Fruit fly (Drosophila melanogaster) whole organism, prepupa: Measurements from ENCODE around the gene CG11760.

Source experiments
- CG10631 ChIP-seq: fragments of 200-800 bp; sonication (Bioruptor generic); optimal IDR thresholded peaks from 2 replicates; lab custom pipeline; 2016; ENCODE audit warnings: missing biosample characterization, missing genetic modification characterization
- CG10669 ChIP-seq: fragments of 200-800 bp; sonication (Bioruptor generic); optimal IDR thresholded peaks from 3 replicates; lab custom pipeline; 2018; ENCODE audit warnings: missing biosample characterization, mild to moderate bottlenecking, missing genetic modification characterization, moderate library complexity
- CG11294 ChIP-seq: fragments of 200-800 bp; sonication (Bioruptor generic); IDR thresholded peaks from 2 replicates; pipeline ENCODE4 v1.3.6; 2022; ENCODE audit warnings: missing biosample characterization, missing genetic modification characterization
- CG15336 ChIP-seq: fragments of 200-800 bp; sonication (Bioruptor generic); IDR thresholded peaks from 2 replicates; pipeline ENCODE4 v1.3.6; 2022; ENCODE audit warnings: missing biosample characterization, missing genetic modification characterization
- CG1621 ChIP-seq: fragments of 200-800 bp; sonication (Bioruptor generic); optimal IDR thresholded peaks from 3 replicates; lab custom pipeline; 2018; ENCODE audit warnings: missing biosample characterization, mild to moderate bottlenecking, missing genetic modification characterization
- CG3032 ChIP-seq: fragments of 200-800 bp; optimal IDR thresholded peaks from 2 replicates; lab custom pipeline; 2019; ENCODE audit warnings: missing biosample characterization, mild to moderate bottlenecking, missing genetic modification characterization, moderate library complexity
- CG31627 ChIP-seq: fragments of 200-800 bp; sonication (Bioruptor generic); optimal IDR thresholded peaks from 3 replicates; lab custom pipeline; 2016; ENCODE audit warnings: missing biosample characterization, missing genetic modification characterization
- CG34406 ChIP-seq: fragments of 200-800 bp; sonication (Bioruptor generic); optimal IDR thresholded peaks from 3 replicates; lab custom pipeline; 2016; ENCODE audit warnings: missing biosample characterization, missing genetic modification characterization
- CG6163 ChIP-seq: fragments of 200-800 bp; sonication (Bioruptor generic); IDR thresholded peaks from 3 replicates; pipeline ENCODE4 v1.3.6; 2022; ENCODE audit warnings: missing biosample characterization, missing genetic modification characterization
- CG6792 ChIP-seq: fragments of 200-800 bp; sonication (Bioruptor generic); optimal IDR thresholded peaks from 3 replicates; lab custom pipeline; 2016; ENCODE audit warnings: missing biosample characterization, missing genetic modification characterization
- CG6808 ChIP-seq: fragments of 200-800 bp; sonication (Bioruptor generic); optimal IDR thresholded peaks from 3 replicates; lab custom pipeline; 2017; ENCODE audit warnings: missing biosample characterization, missing genetic modification characterization, mild to moderate bottlenecking, moderate library complexity, missing genetic modification reagents
- CG7368 ChIP-seq: fragments of 200-800 bp; sonication (Bioruptor generic); optimal IDR thresholded peaks from 3 replicates; lab custom pipeline; 2016; ENCODE audit warnings: missing biosample characterization, missing genetic modification characterization
- CG8119 ChIP-seq: fragments of 200-800 bp; sonication (Bioruptor generic); IDR thresholded peaks from 3 replicates; pipeline ENCODE4 v1.3.6; 2022; ENCODE audit warnings: missing biosample characterization, missing genetic modification characterization
- CG8319 ChIP-seq: fragments of 200-800 bp; sonication (Bioruptor generic); optimal IDR thresholded peaks from 3 replicates; lab custom pipeline; 2016; ENCODE audit warnings: missing biosample characterization, missing genetic modification characterization
- CG8632 ChIP-seq: fragments of 200-800 bp; sonication (Bioruptor generic); optimal IDR thresholded peaks from 3 replicates; lab custom pipeline; 2016; ENCODE audit warnings: missing biosample characterization, missing genetic modification characterization
- CG9139 ChIP-seq: fragments of 200-800 bp; sonication (Bioruptor generic); optimal IDR thresholded peaks from 3 replicates; lab custom pipeline; 2017; ENCODE audit warnings: missing biosample characterization, mild to moderate bottlenecking, missing genetic modification characterization
- Eip75B ChIP-seq: fragments of 200-800 bp; sonication (Bioruptor generic); optimal IDR thresholded peaks from 3 replicates; lab custom pipeline; 2016; ENCODE audit warnings: missing biosample characterization, missing genetic modification characterization
- Eip93F ChIP-seq: fragments of 200-800 bp; sonication (Bioruptor generic); optimal IDR thresholded peaks from 2 replicates; lab custom pipeline; 2016; ENCODE audit warnings: missing biosample characterization, mild to moderate bottlenecking, missing genetic modification characterization
- Ets21C ChIP-seq: fragments of 200-800 bp; sonication (Bioruptor generic); optimal IDR thresholded peaks from 3 replicates; lab custom pipeline; 2016; ENCODE audit warnings: missing biosample characterization, missing genetic modification characterization
- Ets96B ChIP-seq: fragments of 200-800 bp; optimal IDR thresholded peaks from 2 replicates; lab custom pipeline; 2019; ENCODE audit warnings: missing biosample characterization, mild to moderate bottlenecking, missing genetic modification characterization, moderate library complexity
- Gug ChIP-seq: fragments of 200-800 bp; sonication (Bioruptor generic); IDR thresholded peaks from 2 replicates; pipeline ENCODE4 v1.3.6; 2022; ENCODE audit warnings: missing biosample characterization, missing genetic modification characterization
- Hr38 ChIP-seq: sonication (Bioruptor generic); optimal IDR thresholded peaks from 2 replicates; lab custom pipeline; 2016; ENCODE audit warnings: missing biosample characterization, missing genetic modification characterization
- Hr39 ChIP-seq: fragments of 200-800 bp; sonication (Bioruptor generic); optimal IDR thresholded peaks from 2 replicates; lab custom pipeline; 2016; ENCODE audit warnings: missing biosample characterization, missing genetic modification characterization
- Lpt ChIP-seq: fragments of 200-800 bp; sonication (Bioruptor generic); optimal IDR thresholded peaks from 3 replicates; lab custom pipeline; 2016; ENCODE audit warnings: missing biosample characterization, missing genetic modification characterization
- Met ChIP-seq: fragments of 200-800 bp; sonication (Bioruptor generic); optimal IDR thresholded peaks from 3 replicates; lab custom pipeline; 2016; ENCODE audit warnings: missing biosample characterization, missing genetic modification characterization
- OdsH ChIP-seq: fragments of 200-800 bp; sonication (Bioruptor generic); optimal IDR thresholded peaks from 3 replicates; lab custom pipeline; 2016; ENCODE audit warnings: missing biosample characterization, missing genetic modification characterization
- Smox ChIP-seq: fragments of 200-800 bp; sonication (Bioruptor generic); optimal IDR thresholded peaks from 3 replicates; lab custom pipeline; 2016; ENCODE audit warnings: missing biosample characterization, missing genetic modification characterization
- Sox102F ChIP-seq: fragments of 200-800 bp; sonication (Bioruptor generic); optimal IDR thresholded peaks from 2 replicates; lab custom pipeline; 2016; ENCODE audit warnings: missing biosample characterization, mild to moderate bottlenecking, missing genetic modification characterization
- Sox14 ChIP-seq: fragments of 200-800 bp; sonication (Bioruptor generic); optimal IDR thresholded peaks from 3 replicates; lab custom pipeline; 2016; ENCODE audit warnings: missing biosample characterization, missing genetic modification characterization
- Sox15 ChIP-seq: fragments of 200-800 bp; sonication (Bioruptor generic); optimal IDR thresholded peaks from 3 replicates; lab custom pipeline; 2016; ENCODE audit warnings: missing biosample characterization, missing genetic modification characterization
- dac ChIP-seq: fragments of 200-800 bp; sonication (Bioruptor generic); optimal IDR thresholded peaks from 2 replicates; lab custom pipeline; 2017; ENCODE audit warnings: missing biosample characterization, mild to moderate bottlenecking, missing genetic modification characterization
- eg ChIP-seq: fragments of 200-800 bp; sonication (Bioruptor generic); IDR thresholded peaks from 3 replicates; pipeline ENCODE4 v1.3.6; 2022; ENCODE audit warnings: missing biosample characterization, missing genetic modification characterization
- esn ChIP-seq: fragments of 200-800 bp; sonication (Bioruptor generic); optimal IDR thresholded peaks from 2 replicates; lab custom pipeline; 2016; ENCODE audit warnings: missing biosample characterization, mild to moderate bottlenecking, missing genetic modification characterization, moderate library complexity
- fd85E ChIP-seq: fragments of 200-800 bp; sonication (Bioruptor generic); optimal IDR thresholded peaks from 3 replicates; lab custom pipeline; 2016; ENCODE audit warnings: missing biosample characterization, missing genetic modification characterization
- fkh ChIP-seq: fragments of 200-800 bp; sonication (Bioruptor generic); optimal IDR thresholded peaks from 3 replicates; lab custom pipeline; 2017; ENCODE audit warnings: missing biosample characterization, mild to moderate bottlenecking, missing genetic modification characterization, moderate library complexity
- lz ChIP-seq: fragments of 200-800 bp; sonication (Bioruptor generic); optimal IDR thresholded peaks from 3 replicates; lab custom pipeline; 2016; ENCODE audit warnings: missing biosample characterization, missing genetic modification characterization
- net ChIP-seq: fragments of 200-800 bp; sonication (Bioruptor generic); optimal IDR thresholded peaks from 3 replicates; lab custom pipeline; 2016; ENCODE audit warnings: missing biosample characterization, missing genetic modification characterization
- pdm3 ChIP-seq: fragments of 200-800 bp; sonication (Bioruptor generic); optimal IDR thresholded peaks from 3 replicates; lab custom pipeline; 2016; ENCODE audit warnings: missing biosample characterization, missing genetic modification characterization
- salr ChIP-seq, 2 experiments: fragments of 200-800 bp; sonication (Bioruptor generic); optimal IDR thresholded peaks; 3 replicates each; lab custom pipeline; 2016 to 2018; ENCODE audit warnings: missing biosample characterization in 2 of 2, missing genetic modification characterization in 2 of 2, mild to moderate bottlenecking in 1 of 2
- ss ChIP-seq, 2 experiments: fragments of 200-800 bp; sonication (Bioruptor generic); optimal IDR thresholded peaks; 2 replicates in 1 of 2; 3 replicates in 1 of 2; lab custom pipeline; 2017 to 2018; ENCODE audit warnings: mild to moderate bottlenecking in 2 of 2, missing biosample characterization in 2 of 2, missing genetic modification characterization in 2 of 2, moderate library complexity in 1 of 2
- svp ChIP-seq: fragments of 200-800 bp; sonication (Bioruptor generic); peaks from one replicate; lab custom pipeline; 2016; ENCODE audit warnings: missing biosample characterization, missing genetic modification characterization
- topi ChIP-seq: fragments of 200-800 bp; sonication (Bioruptor generic); optimal IDR thresholded peaks from 3 replicates; lab custom pipeline; 2016; ENCODE audit warnings: missing biosample characterization, missing genetic modification characterization
- vri ChIP-seq: fragments of 200-800 bp; sonication (Bioruptor generic); optimal IDR thresholded peaks from 3 replicates; lab custom pipeline; 2016; ENCODE audit warnings: missing biosample characterization, mild to moderate bottlenecking, missing genetic modification characterization

CG11760 gene

DNA sequence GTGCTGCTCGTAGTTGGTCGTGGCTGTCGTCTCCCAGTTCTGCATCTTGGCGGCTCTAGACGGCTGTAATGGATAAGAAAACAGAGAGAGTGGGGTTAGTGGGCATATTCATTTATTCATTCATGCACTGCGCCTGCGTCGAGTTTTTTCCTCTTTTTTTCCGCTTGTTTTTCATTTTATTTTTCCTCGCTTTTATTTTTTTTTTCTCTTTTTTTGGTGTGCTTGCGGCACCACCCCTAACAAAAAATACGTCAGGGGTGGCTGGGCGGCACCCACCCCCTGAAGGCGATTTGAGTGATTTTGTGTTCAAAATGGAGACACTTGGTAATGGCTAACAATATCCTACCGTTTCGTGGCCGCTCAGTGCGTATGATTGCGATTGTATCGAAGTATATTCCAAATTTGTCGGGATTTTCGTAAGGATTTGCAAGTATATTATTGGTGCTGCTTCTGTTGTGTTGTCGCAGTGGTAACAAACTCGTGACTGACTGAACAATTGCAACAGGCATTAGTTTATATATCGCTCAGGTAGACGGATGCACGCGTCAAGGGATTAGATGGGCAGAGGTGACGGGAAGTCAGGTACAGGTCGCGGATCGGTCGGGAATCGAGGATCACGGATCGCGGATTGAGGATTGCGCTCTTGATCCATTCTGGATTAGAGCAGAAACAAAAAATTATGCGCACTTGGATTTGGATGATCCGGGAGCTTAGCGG lies 24.7 kb upstream of the CG11760 start (continued):
- TF ChIP-seq CG6163 (peak; percentile 98), CG8319 (GFP tag; lab: Kevin White, UChicago) (peak; percentile 35), Eip93F (GFP tag; lab: Kevin White, UChicago) (no peak), Smox (GFP tag; lab: Kevin White, UChicago) (no peak), OdsH (GFP tag; lab: Kevin White, UChicago) (peak; percentile 64), net (GFP tag; lab: Kevin White, UChicago) (peak; percentile 91), eg (GFP tag; lab: Robert Waterston, UW) (peak; percentile 99), CG11294 (GFP tag; lab: Robert Waterston, UW) (peak; percentile 68; the same call in 1 of the 2 replicates), CG34406 (GFP tag; lab: Kevin White, UChicago) (peak; percentile 70), Ets96B (tag; lab: Kevin White, UChicago) (peak; percentile 74), CG6808 (peak; percentile 86), CG10631 (GFP tag; lab: Kevin White, UChicago) (peak; percentile 47), topi (GFP tag; lab: Kevin White, UChicago) (peak; percentile 32), CG1621 (tag; lab: Kevin White, UChicago) (no peak), CG8632 (GFP tag; lab: Kevin White, UChicago) (peak; percentile 73), esn (no peak), Hr38 (no peak), svp (peak; percentile 37), Sox102F (peak; percentile 67), CG7368 (GFP tag; lab: Kevin White, UChicago) (peak; percentile 84), Gug (peak; percentile 80), CG6792 (GFP tag; lab: Kevin White, UChicago) (peak; percentile 16), Hr39 (GFP tag; lab: Kevin White, UChicago) (no peak), vri (peak; percentile 56), Lpt (peak; percentile 87), ss (GFP tag; optimal IDR thresholded peaks at IDR 0.05; lab: Kevin White, UChicago) (peak; percentile 91 to 94), CG15336 (GFP tag; lab: Robert Waterston, UW) (peak; percentile 91), salr (GFP tag; optimal IDR thresholded peaks at IDR 0.05; lab: Kevin White, UChicago) (peak; percentile 64 to 77), CG10669 (GFP tag; lab: Kevin White, UChicago) (peak; percentile 81)

- TF ChIP-seq Eip75B (GFP tag; lab: Kevin White, UChicago) (no peak), CG8119 (GFP tag; lab: Robert Waterston, UW) (no peak), Sox14 (GFP tag; lab: Kevin White, UChicago) (no peak), CG9139 (GFP tag; lab: Kevin White, UChicago) (no peak), CG11294 (GFP tag; lab: Robert Waterston, UW) (no peak), esn (no peak), Ets21C (GFP tag; lab: Kevin White, UChicago) (no peak), Sox15 (GFP tag; lab: Kevin White, UChicago) (no peak), dac (GFP tag; lab: Kevin White, UChicago) (no peak)
Measured at dm6 chr3R:8697772-8698259, 21.2 kb upstream of the CG11760 start, which contains the start of gene hb. Gene hb, minus strand, starts transcription at chr3R:8697822.

- TF ChIP-seq Lpt (no peak), fkh (GFP tag; lab: Kevin White, UChicago) (no peak), CG8632 (GFP tag; lab: Kevin White, UChicago) (no peak), Met (GFP tag; lab: Kevin White, UChicago) (no peak), lz (GFP tag; lab: Kevin White, UChicago) (no peak), CG10669 (GFP tag; lab: Kevin White, UChicago) (no peak), CG8319 (GFP tag; lab: Kevin White, UChicago) (no peak), Sox15 (GFP tag; lab: Kevin White, UChicago) (no peak), pdm3 (GFP tag; lab: Kevin White, UChicago) (no peak), fd85E (GFP tag; lab: Kevin White, UChicago) (no peak), CG8119 (GFP tag; lab: Robert Waterston, UW) (no peak), salr (GFP tag; optimal IDR thresholded peaks at IDR 0.05; lab: Kevin White, UChicago) (no peak), CG3032 (no peak), Sox102F (no peak), CG31627 (GFP tag; lab: Kevin White, UChicago) (no peak)
Measured at dm6 chr3R:8699230-8699629, 19.8 kb upstream of the CG11760 start.
